Fruit fly (Drosophila melanogaster) Kc167 (cell line): ENCODE data around the gene Chc.

ENCODE experiments used
- Myc ChIP-seq: fragments of >200 bp; optimal IDR thresholded peaks from 2 replicates; lab custom pipeline; 2017; ENCODE audit warnings: missing external identifiers
- Sin3A ChIP-seq: fragments of >200 bp; optimal IDR thresholded peaks from 2 replicates; lab custom pipeline; 2018; ENCODE audit warnings: missing external identifiers
- h ChIP-seq: fragments of >200 bp; optimal IDR thresholded peaks from 3 replicates; lab custom pipeline; 2018; ENCODE audit warnings: missing external identifiers
- insv ChIP-seq: fragments of >200 bp; optimal IDR thresholded peaks from 3 replicates; lab custom pipeline; 2018; ENCODE audit warnings: missing external identifiers
- psq ChIP-seq: fragments of >200 bp; optimal IDR thresholded peaks from 2 replicates; lab custom pipeline; 2017; ENCODE audit warnings: missing external identifiers
- ttk ChIP-seq: sonication (Bioruptor generic); optimal IDR thresholded peaks from 2 replicates; lab custom pipeline; 2017; ENCODE audit warnings: missing external identifiers

The Chc gene

DNA sequence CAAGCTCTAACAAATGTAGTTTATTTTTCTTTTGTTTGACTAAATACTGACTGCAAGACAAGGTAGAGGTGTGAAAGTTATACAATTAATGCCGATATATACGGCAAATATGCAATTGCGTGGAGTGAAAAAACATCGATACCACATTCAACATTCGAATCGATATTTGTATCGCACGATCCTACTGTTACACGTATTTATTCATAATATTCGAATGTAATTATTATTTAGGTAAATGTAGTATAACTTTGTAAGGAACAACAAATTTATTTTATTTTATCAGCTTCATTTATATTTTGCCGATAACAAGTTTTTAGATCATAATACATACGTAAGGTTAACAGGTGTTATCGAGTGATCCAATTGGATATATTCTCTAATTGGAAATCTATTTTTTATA is at the start of gene Chc:
Gene Chc (minus strand): TSS at position 98 of the 400 bp plus-strand sequence.
- TF ChIP-seq psq (lab: Kevin White, UChicago), result no peak
- TF ChIP-seq Sin3A (lab: Kevin White, UChicago), result no peak
- no peak for TF ChIP-seq ttk (lab: Kevin White, UChicago)
- no peak for TF ChIP-seq h (lab: Kevin White, UChicago)
- TF ChIP-seq insv (lab: Kevin White, UChicago), result no peak
- no peak for TF ChIP-seq Myc (lab: Kevin White, UChicago)

dm6 chrX:15875569-15875968 is 40.3 kb upstream of the Chc start:
- no peak for TF ChIP-seq insv (lab: Kevin White, UChicago)
- TF ChIP-seq Myc (lab: Kevin White, UChicago), result no peak
- no peak for TF ChIP-seq ttk (lab: Kevin White, UChicago)
- TF ChIP-seq Sin3A (lab: Kevin White, UChicago), result no peak
- no peak for TF ChIP-seq psq (lab: Kevin White, UChicago)
- no peak for TF ChIP-seq h (lab: Kevin White, UChicago)

DNA sequence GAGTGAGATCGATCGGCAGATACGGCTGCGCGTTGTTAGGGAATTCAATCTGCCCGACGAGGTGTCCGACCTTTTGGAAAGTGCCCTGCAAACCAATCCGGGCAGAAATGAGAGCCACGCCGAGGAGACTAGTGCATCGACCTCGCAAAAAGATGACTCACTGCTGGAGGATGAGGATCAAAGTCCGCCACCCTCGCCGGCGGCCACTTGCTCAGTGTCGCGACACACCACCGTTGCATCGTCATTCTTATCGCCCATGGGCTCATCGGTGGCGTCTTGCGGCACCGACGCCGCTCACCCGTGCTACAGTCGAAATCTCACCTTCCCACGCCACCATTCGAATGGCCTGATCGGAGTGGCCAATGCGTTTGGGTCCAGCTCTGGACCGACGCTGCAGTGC is 39.1 kb upstream of the Chc start:
- TF ChIP-seq Sin3A (lab: Kevin White, UChicago) (no peak), h (lab: Kevin White, UChicago) (no peak), psq (lab: Kevin White, UChicago) (no peak), insv (lab: Kevin White, UChicago) (no peak), Myc (lab: Kevin White, UChicago) (no peak), ttk (lab: Kevin White, UChicago) (no peak)

dm6 chrX:15870777-15871757 is 35.8 kb upstream of the Chc start:
- TF ChIP-seq psq (lab: Kevin White, UChicago), result no peak
- no peak for TF ChIP-seq insv (lab: Kevin White, UChicago)
- TF ChIP-seq Sin3A (lab: Kevin White, UChicago), result no peak
- no peak for TF ChIP-seq Myc (lab: Kevin White, UChicago)
- TF ChIP-seq ttk (lab: Kevin White, UChicago), result no peak
- no peak for TF ChIP-seq h (lab: Kevin White, UChicago)

- TF ChIP-seq h (lab: Kevin White, UChicago) (no peak), psq (lab: Kevin White, UChicago) (no peak), Sin3A (lab: Kevin White, UChicago) (no peak), Myc (lab: Kevin White, UChicago) (no peak), ttk (lab: Kevin White, UChicago) (no peak), insv (lab: Kevin White, UChicago) (no peak)
These were observed 34.6 kb upstream of the Chc start, which contains the start of gene CG16952 for dm6 chrX:15869843-15870242. Gene CG16952, plus strand, starts transcription at chrX:15870183.

dm6 chrX:15868781-15869180 is 33.5 kb upstream of the Chc start:
- TF ChIP-seq ttk (lab: Kevin White, UChicago) (peak; percentile 81), psq (lab: Kevin White, UChicago) (no peak)

DNA sequence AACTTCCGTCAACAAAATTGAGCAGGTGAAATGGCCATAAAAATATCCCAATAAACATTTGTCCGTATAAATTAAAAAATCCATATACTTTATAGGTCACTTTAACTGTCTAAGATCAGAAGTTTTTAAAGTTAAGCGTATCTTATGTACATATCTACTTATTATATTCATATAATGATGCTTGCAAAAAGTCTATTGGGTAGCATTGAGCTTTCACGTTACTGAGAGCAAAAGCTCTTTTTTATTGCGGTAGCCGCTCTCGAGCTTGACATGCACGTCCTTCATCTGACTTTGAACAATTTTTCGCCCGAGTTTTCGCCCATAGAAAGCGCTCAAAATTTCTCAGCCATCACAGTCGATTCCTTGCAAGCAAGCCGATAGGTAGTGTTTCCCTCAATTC is 32.6 kb upstream of the Chc start, which contains the start of gene Gapdh2:
Gene Gapdh2 (plus strand): TSS at position 283 of the 400 bp plus-strand sequence.
- TF ChIP-seq ttk (lab: Kevin White, UChicago), result no peak
- no peak for TF ChIP-seq h (lab: Kevin White, UChicago)
- TF ChIP-seq psq (lab: Kevin White, UChicago), result no peak
- no peak for TF ChIP-seq insv (lab: Kevin White, UChicago)
- TF ChIP-seq Myc (lab: Kevin White, UChicago), result no peak
- no peak for TF ChIP-seq Sin3A (lab: Kevin White, UChicago)

- no peak for TF ChIP-seq h (lab: Kevin White, UChicago)
- TF ChIP-seq insv (lab: Kevin White, UChicago), result no peak
- TF ChIP-seq ttk (lab: Kevin White, UChicago), result no peak
- no peak for TF ChIP-seq Sin3A (lab: Kevin White, UChicago)
- TF ChIP-seq psq (lab: Kevin White, UChicago), result no peak
- TF ChIP-seq Myc (lab: Kevin White, UChicago), result no peak
These were observed 31.6 kb upstream of the Chc start for dm6 chrX:15866799-15867412.

DNA sequence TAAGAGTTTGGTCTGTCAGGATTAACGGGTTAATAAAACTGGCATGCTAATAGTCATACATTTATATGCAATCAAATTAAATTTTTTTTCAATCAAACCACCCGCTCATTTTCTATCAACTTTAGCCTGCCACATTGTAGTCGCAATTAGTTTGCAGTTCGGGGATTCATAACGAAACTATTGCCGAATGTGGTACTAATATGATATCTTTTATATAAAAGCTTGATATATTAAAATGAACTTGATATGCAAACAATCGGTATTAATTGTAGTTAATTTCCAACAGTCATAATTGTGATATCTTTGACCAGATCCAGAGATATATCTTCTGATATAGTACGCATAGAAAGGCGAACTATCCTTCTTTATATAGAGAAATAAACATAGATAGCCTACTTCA is 30.7 kb upstream of the Chc start:
- TF ChIP-seq psq (lab: Kevin White, UChicago), result no peak
- TF ChIP-seq h (lab: Kevin White, UChicago), result no peak
- TF ChIP-seq Sin3A (lab: Kevin White, UChicago), result no peak
- TF ChIP-seq insv (lab: Kevin White, UChicago), result no peak
- TF ChIP-seq ttk (lab: Kevin White, UChicago), result no peak
- no peak for TF ChIP-seq Myc (lab: Kevin White, UChicago)

- TF ChIP-seq insv (lab: Kevin White, UChicago) (no peak), ttk (lab: Kevin White, UChicago) (no peak), Myc (lab: Kevin White, UChicago) (no peak), h (lab: Kevin White, UChicago) (no peak), Sin3A (lab: Kevin White, UChicago) (no peak), psq (lab: Kevin White, UChicago) (no peak)
These were observed 25.2 kb upstream of the Chc start for dm6 chrX:15860479-15860878.

DNA sequence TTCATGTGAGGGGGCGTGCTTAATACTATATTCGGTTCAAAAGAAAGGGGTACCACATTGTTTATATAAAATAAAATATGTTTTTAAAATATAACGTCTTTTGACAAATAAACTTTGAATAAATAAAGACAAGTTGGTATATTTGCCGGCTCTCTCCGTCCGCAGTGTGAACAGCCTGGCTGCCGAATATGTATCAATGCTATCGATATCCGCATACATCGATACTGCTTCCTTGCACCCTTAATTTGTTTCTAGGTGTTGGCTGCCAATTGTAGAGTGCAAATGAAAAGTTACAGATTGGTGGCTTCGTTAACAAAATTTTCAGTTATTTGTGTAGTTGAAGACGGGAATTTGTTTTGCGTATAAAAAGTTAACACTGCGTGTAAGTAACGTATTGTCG is 24.6 kb upstream of the Chc start, which contains the start of gene Gbeta13F:
Gene Gbeta13F (plus strand): TSS at position 247 of the 400 bp plus-strand sequence.
- TF ChIP-seq Sin3A (lab: Kevin White, UChicago) (no peak), Myc (lab: Kevin White, UChicago) (no peak), ttk (lab: Kevin White, UChicago) (no peak), insv (lab: Kevin White, UChicago) (no peak), h (lab: Kevin White, UChicago) (no peak), psq (lab: Kevin White, UChicago) (no peak)
